Worm (Caenorhabditis elegans): ENCODE results near the gene F57G9.7.

ce11 chrII:12378793-12379192 lies 18.8 kb downstream of the F57G9.7 start:
- TF ChIP-seq nfya-1 (tag; optimal IDR thresholded peaks at IDR 0.05; ENCODE audit: borderline replicate concordance, insufficient read depth) (no peak), B0035.1 (tag; optimal IDR thresholded peaks at IDR 0.05) (no peak), lin-35 (GFP tag; optimal IDR thresholded peaks at IDR 0.05) (no peak)
